Fruit fly (Drosophila melanogaster): Measurements from ENCODE around the gene Gs1.

Gene Gs1

DNA sequence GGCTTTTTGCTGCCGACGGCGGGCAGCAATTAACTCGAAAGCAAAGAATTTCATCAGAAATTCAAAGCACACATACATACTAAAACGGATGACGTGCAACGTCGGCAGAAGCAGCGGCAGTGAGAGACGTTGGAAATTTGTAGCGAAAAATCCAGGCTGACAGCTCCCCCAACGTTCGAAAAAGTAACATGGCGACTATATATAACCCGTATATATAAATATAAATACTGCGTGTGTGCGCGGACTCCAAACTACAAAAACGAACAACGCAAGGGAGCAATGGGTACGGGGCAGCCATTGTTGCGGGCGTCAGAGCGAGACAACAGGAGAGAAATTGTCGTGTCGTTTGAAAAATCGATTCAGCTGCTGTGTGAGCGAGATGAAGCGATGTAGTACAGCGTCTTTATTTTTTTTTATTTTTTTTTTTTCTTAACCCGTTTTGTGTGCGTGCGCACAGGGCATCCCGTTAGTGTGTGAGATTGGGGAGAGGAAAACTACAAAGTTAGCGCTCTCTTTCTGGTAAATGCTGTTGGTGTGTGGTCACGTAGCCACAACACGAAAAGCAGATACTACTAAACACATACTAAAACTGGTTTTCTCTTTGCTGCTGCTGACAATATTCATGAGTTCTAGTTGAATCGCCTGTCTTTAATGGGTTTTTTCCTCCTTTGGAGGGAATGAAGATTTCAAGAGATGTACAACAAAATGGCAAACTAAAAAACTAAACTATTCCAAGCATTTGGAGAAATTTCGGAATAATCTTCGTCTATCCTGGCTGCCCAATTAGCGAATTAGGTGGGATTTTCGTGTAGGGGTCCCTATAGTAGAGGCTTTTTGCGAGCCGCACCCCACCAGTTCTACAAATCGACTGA is 28.9 kb downstream of the Gs1 start (continued):
- TF ChIP-seq ERR (GFP tag; optimal IDR thresholded peaks at IDR 0.05) (peak; percentile 22), Abd-B (GFP tag; optimal IDR thresholded peaks at IDR 0.05) (peak; percentile 25), CG3995 (GFP tag; optimal IDR thresholded peaks at IDR 0.05) (no peak), trh (GFP tag; optimal IDR thresholded peaks at IDR 0.05) (no peak), Dll (GFP tag; IDR thresholded peaks at IDR 0.05; ENCODE audit: partially characterized antibody) (no peak), ken (GFP tag; IDR thresholded peaks at IDR 0.05) (no peak), odd (GFP tag; optimal IDR thresholded peaks at IDR 0.05) (no peak), tna (GFP tag; IDR thresholded peaks at IDR 0.05; ENCODE audit: partially characterized antibody) (no peak), Mad (GFP tag; optimal IDR thresholded peaks at IDR 0.05) (peak; percentile 5), salm (tag; optimal IDR thresholded peaks at IDR 0.05) (no peak), HmgZ (tag; optimal IDR thresholded peaks at IDR 0.05) (peak; percentile 78), bab2 (GFP tag; optimal IDR thresholded peaks at IDR 0.05) (no peak), kah (GFP tag; optimal IDR thresholded peaks at IDR 0.05) (no peak), fd64A (GFP tag; optimal IDR thresholded peaks at IDR 0.05) (no peak), gsb-n (tag; optimal IDR thresholded peaks at IDR 0.05) (peak; percentile 5), zfh2 (GFP tag; optimal IDR thresholded peaks at IDR 0.05) (no peak), Nf-YB (GFP tag; optimal IDR thresholded peaks at IDR 0.05) (peak; percentile 59), CG2889 (GFP tag; IDR thresholded peaks at IDR 0.05) (no peak), zen2 (GFP tag; IDR thresholded peaks at IDR 0.05; ENCODE audit: partially characterized antibody) (no peak), lbe (GFP tag; optimal IDR thresholded peaks at IDR 0.05) (peak; percentile 89), CG12769 (tag; optimal IDR thresholded peaks at IDR 0.05) (peak; percentile 89), al (GFP tag; IDR thresholded peaks at IDR 0.05) (no peak), CG13287 (GFP tag; IDR thresholded peaks at IDR 0.05; ENCODE audit: partially characterized antibody) (no peak), onecut (GFP tag; IDR thresholded peaks at IDR 0.05) (peak; percentile 100), CG30403 (GFP tag; optimal IDR thresholded peaks at IDR 0.05) (peak; percentile 9), CG8924 (tag; optimal IDR thresholded peaks at IDR 0.05) (peak; percentile 28), NC2α (GFP tag; optimal IDR thresholded peaks at IDR 0.05) (no peak), wdn (GFP tag; IDR thresholded peaks at IDR 0.05) (no peak), lmd (GFP tag; IDR thresholded peaks at IDR 0.05) (no peak), CG3407 (GFP tag; optimal IDR thresholded peaks at IDR 0.05) (peak; percentile 99), Dek (tag; optimal IDR thresholded peaks at IDR 0.05) (no peak), Poxn (GFP tag; IDR thresholded peaks at IDR 0.05) (no peak), mld (GFP tag; IDR thresholded peaks at IDR 0.05; ENCODE audit: partially characterized antibody) (no peak), sob (GFP tag; IDR thresholded peaks at IDR 0.05) (no peak), gsb (GFP tag; IDR thresholded peaks at IDR 0.05) (no peak)

DNA sequence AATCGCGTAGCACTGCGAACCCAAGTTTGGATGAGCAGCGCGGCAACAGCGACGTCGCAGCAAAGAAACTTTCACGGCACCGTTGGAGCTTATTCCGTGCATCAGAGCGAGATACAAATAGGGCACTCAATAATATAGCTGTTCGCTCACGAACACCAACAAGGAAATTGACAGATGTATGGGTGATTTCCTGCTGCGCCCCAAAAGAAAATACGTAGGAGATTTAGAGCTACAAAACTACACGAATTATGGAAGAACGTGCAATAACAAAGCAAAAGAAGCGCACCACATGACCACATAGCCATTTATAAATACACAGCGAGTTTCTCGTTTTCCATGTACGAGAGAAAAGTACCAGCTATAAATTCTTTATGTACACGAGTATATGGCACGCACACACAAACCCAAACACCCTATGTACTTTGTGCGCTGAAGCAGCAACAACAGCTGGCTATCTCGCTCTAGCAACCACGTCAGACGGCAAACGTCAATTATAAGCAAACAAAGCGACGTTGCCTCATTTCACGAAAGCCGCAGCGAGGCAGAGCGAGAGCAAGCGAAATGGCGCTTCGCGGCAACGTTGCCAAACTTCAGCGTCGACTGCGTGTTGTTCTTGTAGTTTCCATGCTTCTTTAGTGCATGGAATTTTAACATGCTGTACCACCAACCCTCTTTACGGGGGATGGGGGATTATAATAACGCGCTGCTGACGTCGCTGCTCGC is 29.7 kb downstream of the Gs1 start:
- TF ChIP-seq CG3281 (GFP tag; optimal IDR thresholded peaks at IDR 0.05) (peak; percentile 66), zf30C (GFP tag; optimal IDR thresholded peaks at IDR 0.05) (peak; percentile 58), emc (GFP tag; optimal IDR thresholded peaks at IDR 0.05) (no peak), lab (GFP tag; optimal IDR thresholded peaks at IDR 0.05) (peak; percentile 71), jigr1 (GFP tag; IDR thresholded peaks at IDR 0.05) (no peak), mirr (GFP tag; optimal IDR thresholded peaks at IDR 0.05) (peak; percentile 95), Bteb2 (GFP tag; optimal IDR thresholded peaks at IDR 0.05) (no peak), gsb (GFP tag; IDR thresholded peaks at IDR 0.05) (no peak), cad (GFP tag; optimal IDR thresholded peaks at IDR 0.05) (peak; percentile 63), Trl (optimal IDR thresholded peaks at IDR 0.05) (peak in 1 of 2 experiments; percentile 19), Trl (GFP tag; optimal IDR thresholded peaks at IDR 0.05) (no peak), insv (GFP tag; optimal IDR thresholded peaks at IDR 0.05) (peak in 1 of 2 experiments; percentile 47), CG4424 (GFP tag; optimal IDR thresholded peaks at IDR 0.05) (peak; percentile 38), D (optimal IDR thresholded peaks at IDR 0.05) (peak; percentile 86), D (GFP tag; optimal IDR thresholded peaks at IDR 0.05) (no peak), Eip74EF (GFP tag; optimal IDR thresholded peaks at IDR 0.05) (peak in 1 of 2 experiments; percentile 62)

All from whole organism, embryonic.